Worm (Caenorhabditis elegans): Measurements from ENCODE around the gene C45H4.13.

C45H4.13 gene

ce11 chrV:2179214-2179613, 28.4 kb upstream of the C45H4.13 start, which contains the start of gene cyp-33C1:
TSS of gene cyp-33C1 (plus strand) at chrV:2179514.
- no peak for TF ChIP-seq ceh-16 (tag; optimal IDR thresholded peaks at IDR 0.05)
- TF ChIP-seq nfya-1 (tag; optimal IDR thresholded peaks at IDR 0.05; ENCODE audit: insufficient read depth): no peak
- TF ChIP-seq hmg-11 (tag; optimal IDR thresholded peaks at IDR 0.05): no peak
- TF ChIP-seq lin-15B (tag; optimal IDR thresholded peaks at IDR 0.05): no peak
- no peak for TF ChIP-seq snpc-4 (tag; optimal IDR thresholded peaks at IDR 0.05)
- no peak for TF ChIP-seq pha-4 (tag; optimal IDR thresholded peaks at IDR 0.05)
- TF ChIP-seq egl-27 (tag; optimal IDR thresholded peaks at IDR 0.05): no peak
- no peak for TF ChIP-seq zag-1 (tag; optimal IDR thresholded peaks at IDR 0.05)
- TF ChIP-seq lin-39 (tag; optimal IDR thresholded peaks at IDR 0.05): no peak
- no peak for TF ChIP-seq mml-1 (tag; optimal IDR thresholded peaks at IDR 0.05)

ce11 chrV:2177307-2177764, 26.6 kb upstream of the C45H4.13 start, which contains the start of gene srbc-17:
TSS of gene srbc-17 (plus strand) at chrV:2177714.
- TF ChIP-seq elt-1 (tag; optimal IDR thresholded peaks at IDR 0.05): no peak

- TF ChIP-seq R02D3.7 (tag; optimal IDR thresholded peaks at IDR 0.05) (no peak), fkh-2 (tag; optimal IDR thresholded peaks at IDR 0.05) (no peak), skn-1 (tag; optimal IDR thresholded peaks at IDR 0.05) (no peak), aly-2 (tag; optimal IDR thresholded peaks at IDR 0.05) (no peak)
Observed at ce11 chrV:2175242-2175641, 24.5 kb upstream of the C45H4.13 start, which contains the start of gene C45H4.18. TSS of gene C45H4.18 (plus strand) at chrV:2175542.

ce11 chrV:2174465-2174864, 23.7 kb upstream of the C45H4.13 start:
- TF ChIP-seq snpc-4 (tag; optimal IDR thresholded peaks at IDR 0.05) (no peak), aly-2 (tag; optimal IDR thresholded peaks at IDR 0.05) (no peak), jun-1 (tag; optimal IDR thresholded peaks at IDR 0.05) (no peak), nhr-11 (tag; optimal IDR thresholded peaks at IDR 0.05) (no peak), unc-39 (tag; optimal IDR thresholded peaks at IDR 0.05) (no peak), ztf-11 (tag; optimal IDR thresholded peaks at IDR 0.05) (no peak), daf-12 (tag; optimal IDR thresholded peaks at IDR 0.05) (no peak), mml-1 (tag; optimal IDR thresholded peaks at IDR 0.05) (no peak), nhr-12 (tag; optimal IDR thresholded peaks at IDR 0.05) (no peak), nhr-23 (tag; optimal IDR thresholded peaks at IDR 0.05) (no peak), lin-15B (tag; optimal IDR thresholded peaks at IDR 0.05) (no peak), nfya-1 (tag; optimal IDR thresholded peaks at IDR 0.05; ENCODE audit: insufficient read depth) (no peak), pqm-1 (tag; optimal IDR thresholded peaks at IDR 0.05) (no peak), fos-1 (tag; optimal IDR thresholded peaks at IDR 0.05) (no peak), egl-27 (tag; optimal IDR thresholded peaks at IDR 0.05) (no peak), nhr-43 (tag; optimal IDR thresholded peaks at IDR 0.05; ENCODE audit: poor library complexity, severe bottlenecking) (no peak), nhr-28 (tag; optimal IDR thresholded peaks at IDR 0.05) (no peak), fkh-2 (tag; optimal IDR thresholded peaks at IDR 0.05) (no peak)

ce11 chrV:2166679-2167078, 15.9 kb upstream of the C45H4.13 start, which contains the start of gene srbc-19:
TSS of gene srbc-19 (minus strand) at chrV:2166779.
- no peak for TF ChIP-seq nhr-67 (tag; optimal IDR thresholded peaks at IDR 0.05)
- no peak for TF ChIP-seq jun-1 (tag; optimal IDR thresholded peaks at IDR 0.05)
- TF ChIP-seq nhr-77 (tag; optimal IDR thresholded peaks at IDR 0.05): no peak
- no peak for TF ChIP-seq sea-2 (GFP tag; optimal IDR thresholded peaks at IDR 0.05)
- no peak for TF ChIP-seq ceh-82 (tag; optimal IDR thresholded peaks at IDR 0.05)
- no peak for TF ChIP-seq nhr-43 (tag; optimal IDR thresholded peaks at IDR 0.05; ENCODE audit: poor library complexity, severe bottlenecking)
- no peak for TF ChIP-seq eor-1 (tag; optimal IDR thresholded peaks at IDR 0.05)
- no peak for TF ChIP-seq egl-5 (tag; optimal IDR thresholded peaks at IDR 0.05)
- no peak for TF ChIP-seq mdl-1 (tag; optimal IDR thresholded peaks at IDR 0.05)
- no peak for TF ChIP-seq tbx-2 (tag; optimal IDR thresholded peaks at IDR 0.05)
- TF ChIP-seq zag-1 (tag; optimal IDR thresholded peaks at IDR 0.05): no peak
- TF ChIP-seq ceh-28 (tag; optimal IDR thresholded peaks at IDR 0.05): no peak
- no peak for TF ChIP-seq aly-2 (tag; optimal IDR thresholded peaks at IDR 0.05)
- TF ChIP-seq ZK546.5 (tag; optimal IDR thresholded peaks at IDR 0.05): no peak
- TF ChIP-seq elt-2 (tag; optimal IDR thresholded peaks at IDR 0.05): no peak
- TF ChIP-seq lin-15B (tag; optimal IDR thresholded peaks at IDR 0.05): no peak
- TF ChIP-seq lsy-12 (tag; optimal IDR thresholded peaks at IDR 0.05): no peak
- no peak for TF ChIP-seq fkh-2 (tag; optimal IDR thresholded peaks at IDR 0.05)
- TF ChIP-seq fos-1 (tag; optimal IDR thresholded peaks at IDR 0.05): no peak
